Worm (Caenorhabditis elegans) whole organism, L4/young adult: Measurements from ENCODE around the gene T06E4.7.

Experiments used
- W03F9.2 ChIP-seq: fragments of 150-350 bp; optimal IDR thresholded peaks from 2 replicates; lab custom pipeline; 2014; ENCODE audit warnings: missing biosample characterization, missing genetic modification characterization
- dao-5 ChIP-seq: sonication (generic microtip); optimal IDR thresholded peaks from 2 replicates; lab custom pipeline; 2016; ENCODE audit warnings: missing genotype, missing genetic modification characterization, moderate library complexity, missing compliant biosample characterization
- him-1 ChIP-seq: sonication (generic microtip); optimal IDR thresholded peaks from 2 replicates; lab custom pipeline; 2016; ENCODE audit warnings: missing genotype, missing genetic modification reagents, missing genetic modification characterization, missing compliant biosample characterization

DNA sequence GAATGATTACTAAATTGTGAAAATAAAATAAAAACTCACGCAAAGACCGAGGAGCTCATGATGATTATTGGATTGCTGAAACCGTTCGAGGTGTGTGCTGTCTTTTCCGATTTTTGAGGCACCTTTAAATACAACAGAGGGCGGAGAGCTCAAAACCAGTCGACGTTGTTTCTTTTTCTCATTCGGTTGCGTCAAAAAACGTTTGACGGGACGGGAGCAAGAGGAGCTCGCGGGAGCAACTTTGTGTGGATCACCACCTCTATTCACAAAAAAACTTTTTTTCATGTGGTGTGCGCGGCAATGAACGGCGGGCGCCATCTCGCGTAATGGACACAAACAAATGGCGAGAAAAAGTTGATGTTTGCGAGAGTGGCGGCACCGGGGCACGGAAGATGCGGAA is 2.9 kb downstream of the T06E4.7 start, which contains the start of gene idpc-3:
- TF ChIP-seq him-1 (tag; lab: Kevin White, UChicago) (no peak), W03F9.2 (tag; lab: Kevin White, UChicago) (no peak), dao-5 (tag; lab: Kevin White, UChicago) (no peak)
